Worm (Caenorhabditis elegans): Measurements from ENCODE around the gene lst-5.
A peak's percentile ranks its signal among the peaks of the same experiment; 100 is the strongest.

lst-5 gene

ce11 chrII:6992949-6993348, 29.8 kb upstream of the lst-5 start (continued):
- no peak for TF ChIP-seq tlf-1 (GFP tag; optimal IDR thresholded peaks at IDR 0.05)
- TF ChIP-seq F55B11.4 (tag; optimal IDR thresholded peaks at IDR 0.05; ENCODE audit: borderline replicate concordance, insufficient read depth) = no peak
- TF ChIP-seq lin-40 (tag; optimal IDR thresholded peaks at IDR 0.05) = peak; percentile 40
- TF ChIP-seq ztf-6 (GFP tag; IDR thresholded peaks at IDR 0.05) = no peak
- TF ChIP-seq ztf-28 (GFP tag; IDR thresholded peaks at IDR 0.05) = no peak
- TF ChIP-seq egrh-3 (GFP tag; IDR thresholded peaks at IDR 0.05) = no peak
- TF ChIP-seq attf-5 (GFP tag; optimal IDR thresholded peaks at IDR 0.05) = peak; percentile 6
- no peak for TF ChIP-seq ztf-25 (GFP tag; IDR thresholded peaks at IDR 0.05)
- TF ChIP-seq attf-6 (GFP tag; IDR thresholded peaks at IDR 0.05) = no peak
- TF ChIP-seq pha-4 (tag; optimal IDR thresholded peaks at IDR 0.05) = no peak
- TF ChIP-seq atf-7 (tag; optimal IDR thresholded peaks at IDR 0.05) = peak; percentile 20
- no peak for TF ChIP-seq mxl-1 (tag; optimal IDR thresholded peaks at IDR 0.05)
- no peak for TF ChIP-seq nfyb-1 (GFP tag; IDR thresholded peaks at IDR 0.05)
- TF ChIP-seq hsf-1 (GFP tag; IDR thresholded peaks at IDR 0.05) = no peak
- TF ChIP-seq dpff-1 (tag; optimal IDR thresholded peaks at IDR 0.05) = no peak
- peak; percentile 36 for TF ChIP-seq ceh-27 (GFP tag; optimal IDR thresholded peaks at IDR 0.05)
- no peak for TF ChIP-seq ets-4 (GFP tag; optimal IDR thresholded peaks at IDR 0.05)
- no peak for TF ChIP-seq zfh-2 (GFP tag; conservative IDR thresholded peaks at IDR 0.05)
- TF ChIP-seq egl-44 (GFP tag; IDR thresholded peaks at IDR 0.05) = no peak
- no peak for TF ChIP-seq mel-28 (tag; optimal IDR thresholded peaks at IDR 0.05; ENCODE audit: borderline replicate concordance)
- TF ChIP-seq snpc-3.4 (tag; optimal IDR thresholded peaks at IDR 0.05) = no peak
- no peak for TF ChIP-seq Y67H2A.10 (GFP tag; conservative IDR thresholded peaks at IDR 0.05)
- no peak for TF ChIP-seq F49E8.2 (tag; optimal IDR thresholded peaks at IDR 0.05; ENCODE audit: insufficient read depth)
- peak; percentile 47; the same call in 1 of the 2 replicates for TF ChIP-seq hmg-1.2 (GFP tag; IDR thresholded peaks at IDR 0.05)

ce11 chrII:6994677-6995076, 28.0 kb upstream of the lst-5 start, which contains the start of gene unc-104:
Gene unc-104, plus strand, starts transcription at chrII:6994987.
- TF ChIP-seq ZK185.1 (tag; optimal IDR thresholded peaks at IDR 0.05; ENCODE audit: poor library complexity, severe bottlenecking) = no peak
- no peak for TF ChIP-seq ekl-4 (GFP tag; IDR thresholded peaks at IDR 0.05)
- TF ChIP-seq C17E4.6 (GFP tag; IDR thresholded peaks at IDR 0.05) = no peak
- TF ChIP-seq let-526 (GFP tag; IDR thresholded peaks at IDR 0.05) = no peak
- TF ChIP-seq pbrm-1 (GFP tag; IDR thresholded peaks at IDR 0.05) = no peak
- no peak for TF ChIP-seq zfh-2 (GFP tag; conservative IDR thresholded peaks at IDR 0.05)
- no peak for TF ChIP-seq F55B11.4 (tag; optimal IDR thresholded peaks at IDR 0.05; ENCODE audit: borderline replicate concordance, insufficient read depth)
- no peak for TF ChIP-seq rcor-1 (GFP tag; IDR thresholded peaks at IDR 0.05)
- TF ChIP-seq snpc-4 (GFP tag; optimal IDR thresholded peaks at IDR 0.05) = no peak
- no peak for TF ChIP-seq snpc-4 (tag; optimal IDR thresholded peaks at IDR 0.05)
- no peak for TF ChIP-seq K12H6.12 (tag; optimal IDR thresholded peaks at IDR 0.05)
- TF ChIP-seq B0019.2 (GFP tag; conservative IDR thresholded peaks at IDR 0.05) = no peak
- no peak for TF ChIP-seq hlh-26 (GFP tag; conservative IDR thresholded peaks at IDR 0.05)
- TF ChIP-seq snpc-3.4 (tag; optimal IDR thresholded peaks at IDR 0.05) = no peak
- no peak for TF ChIP-seq cebp-2 (GFP tag; IDR thresholded peaks at IDR 0.05)
- no peak for TF ChIP-seq hrde-1 (tag; optimal IDR thresholded peaks at IDR 0.05; ENCODE audit: borderline replicate concordance)
- no peak for TF ChIP-seq aptf-3 (GFP tag; IDR thresholded peaks at IDR 0.05)
- no peak for TF ChIP-seq nfyb-1 (GFP tag; IDR thresholded peaks at IDR 0.05)
- TF ChIP-seq attf-6 (GFP tag; IDR thresholded peaks at IDR 0.05) = no peak
- TF ChIP-seq lsl-1 (GFP tag; optimal IDR thresholded peaks at IDR 0.05) = no peak
- no peak for TF ChIP-seq fkh-3 (tag; optimal IDR thresholded peaks at IDR 0.05)

All from whole organism, young adult.